Worm (Caenorhabditis elegans) whole organism, mixed stage, embryonic: Measurements from ENCODE around the gene sir-2.1.
A peak's percentile ranks its signal among the peaks of the same experiment; 100 is the strongest.

Source experiments
- bed-3 ChIP-seq: fragments of 200-800 bp; sonication (Bioruptor generic); optimal IDR thresholded peaks from 3 replicates; lab custom pipeline; 2018; ENCODE audit warnings: mild to moderate bottlenecking, missing genetic modification characterization, moderate library complexity, missing compliant biosample characterization
- blmp-1 ChIP-seq: fragments of 150-350 bp; optimal IDR thresholded peaks from 2 replicates; lab custom pipeline; 2014; ENCODE audit warnings: missing biosample characterization, missing genetic modification characterization
- ceh-39 ChIP-seq: fragments of 150-350 bp; optimal IDR thresholded peaks from 2 replicates; lab custom pipeline; 2014; ENCODE audit warnings: missing biosample characterization, missing genetic modification characterization
- ceh-43 ChIP-seq: fragments of 200-800 bp; sonication (Bioruptor generic); optimal IDR thresholded peaks from 2 replicates; lab custom pipeline; 2018; ENCODE audit warnings: mild to moderate bottlenecking, missing genetic modification characterization, moderate library complexity, missing compliant biosample characterization
- ceh-83 ChIP-seq: fragments of 200-800 bp; sonication (Bioruptor generic); optimal IDR thresholded peaks from 2 replicates; lab custom pipeline; 2018; ENCODE audit warnings: mild to moderate bottlenecking, missing genetic modification characterization, missing compliant biosample characterization
- ces-1 ChIP-seq: fragments of 150-350 bp; optimal IDR thresholded peaks from 2 replicates; lab custom pipeline; 2014; ENCODE audit warnings: missing biosample characterization, missing genetic modification reagents, missing genetic modification characterization
- drap-1 ChIP-seq: fragments of 200-800 bp; sonication (Bioruptor generic); optimal IDR thresholded peaks from 3 replicates; lab custom pipeline; 2018; ENCODE audit warnings: mild to moderate bottlenecking, missing genetic modification characterization, missing compliant biosample characterization
- elt-1 ChIP-seq: sonication (generic microtip); optimal IDR thresholded peaks from 2 replicates; lab custom pipeline; 2017; ENCODE audit warnings: missing genetic modification characterization, mild to moderate bottlenecking, missing compliant biosample characterization, antibody characterized with exemption, moderate library complexity, borderline replicate concordance; ENCODE audit not compliant: insufficient read depth
- elt-3 ChIP-seq: fragments of 150-350 bp; optimal IDR thresholded peaks from 2 replicates; lab custom pipeline; 2014; ENCODE audit warnings: missing biosample characterization, missing genetic modification characterization
- flh-1 ChIP-seq: fragments of 200-800 bp; sonication (Bioruptor generic); optimal IDR thresholded peaks from 2 replicates; lab custom pipeline; 2018; ENCODE audit warnings: mild to moderate bottlenecking, missing genetic modification characterization, moderate library complexity, missing compliant biosample characterization
- ham-2 ChIP-seq: fragments of 200-800 bp; sonication (Bioruptor generic); optimal IDR thresholded peaks from 2 replicates; lab custom pipeline; 2018; ENCODE audit warnings: mild to moderate bottlenecking, missing genetic modification characterization, missing compliant biosample characterization
- hlh-1 ChIP-seq: fragments of 150-350 bp; optimal IDR thresholded peaks from 2 replicates; lab custom pipeline; 2014; ENCODE audit warnings: missing biosample characterization, missing genetic modification reagents, missing genetic modification characterization
- lin-13 ChIP-seq: fragments of 150-350 bp; optimal IDR thresholded peaks from 2 replicates; lab custom pipeline; 2014; ENCODE audit warnings: missing biosample characterization, missing genetic modification characterization
- lin-32 ChIP-seq: fragments of 200-800 bp; sonication (Bioruptor generic); optimal IDR thresholded peaks from 2 replicates; lab custom pipeline; 2018; ENCODE audit warnings: mild to moderate bottlenecking, missing genetic modification characterization, missing compliant biosample characterization
- lsy-2 ChIP-seq: fragments of 150-350 bp; optimal IDR thresholded peaks from 2 replicates; lab custom pipeline; 2014; ENCODE audit warnings: missing biosample characterization, missing genetic modification characterization
- mab-5 ChIP-seq: fragments of 150-350 bp; optimal IDR thresholded peaks from 2 replicates; lab custom pipeline; 2014; ENCODE audit warnings: missing biosample characterization, missing genetic modification characterization
- mep-1 ChIP-seq: fragments of 150-350 bp; optimal IDR thresholded peaks from 2 replicates; lab custom pipeline; 2017; ENCODE audit warnings: missing biosample characterization, missing genetic modification reagents, missing genetic modification characterization, inconsistent platforms
- mls-2 ChIP-seq: sonication (generic microtip); optimal IDR thresholded peaks from 2 replicates; lab custom pipeline; 2016; ENCODE audit warnings: mild to moderate bottlenecking, missing genetic modification characterization, moderate library complexity, missing compliant biosample characterization
- nhr-12 ChIP-seq: fragments of 150-350 bp; optimal IDR thresholded peaks from 2 replicates; lab custom pipeline; 2014; ENCODE audit warnings: missing biosample characterization, missing genetic modification characterization
- nhr-2 ChIP-seq: fragments of 150-350 bp; optimal IDR thresholded peaks from 2 replicates; lab custom pipeline; 2014; ENCODE audit warnings: missing biosample characterization, missing genetic modification characterization
- nhr-237 ChIP-seq: fragments of 150-350 bp; optimal IDR thresholded peaks from 2 replicates; lab custom pipeline; 2014; ENCODE audit warnings: missing biosample characterization, missing genetic modification characterization
- nhr-28 ChIP-seq: fragments of 150-350 bp; optimal IDR thresholded peaks from 2 replicates; lab custom pipeline; 2014; ENCODE audit warnings: missing biosample characterization, missing genetic modification characterization
- nhr-76 ChIP-seq: sonication (generic microtip); optimal IDR thresholded peaks from 2 replicates; lab custom pipeline; 2017; ENCODE audit warnings: missing biosample characterization, missing genetic modification characterization
- pha-4 ChIP-seq: fragments of 150-350 bp; optimal IDR thresholded peaks from 2 replicates; lab custom pipeline; 2018; ENCODE audit warnings: missing biosample characterization, missing genetic modification reagents, missing genetic modification characterization
- sem-2 ChIP-seq: fragments of 200-800 bp; sonication (Bioruptor generic); optimal IDR thresholded peaks from 2 replicates; lab custom pipeline; 2018; ENCODE audit warnings: mild to moderate bottlenecking, missing genetic modification characterization, missing compliant biosample characterization
- snpc-4 ChIP-seq: fragments of 150-350 bp; optimal IDR thresholded peaks from 2 replicates; lab custom pipeline; 2014; ENCODE audit warnings: missing biosample characterization, missing genetic modification characterization
- sptf-1 ChIP-seq: sonication (generic microtip); optimal IDR thresholded peaks from 2 replicates; lab custom pipeline; 2017; ENCODE audit warnings: mild to moderate bottlenecking, missing genetic modification characterization, moderate library complexity, missing compliant biosample characterization
- tbx-8 ChIP-seq: fragments of 200-800 bp; sonication (Bioruptor generic); optimal IDR thresholded peaks from 2 replicates; lab custom pipeline; 2018; ENCODE audit warnings: mild to moderate bottlenecking, missing genetic modification characterization, moderate library complexity, missing compliant biosample characterization
- unc-120 ChIP-seq: sonication (generic microtip); optimal IDR thresholded peaks from 2 replicates; lab custom pipeline; 2017; ENCODE audit warnings: missing genetic modification characterization, missing compliant biosample characterization; ENCODE audit not compliant: poor library complexity, severe bottlenecking
- unc-39 ChIP-seq: fragments of 150-350 bp; optimal IDR thresholded peaks from 2 replicates; lab custom pipeline; 2014; ENCODE audit warnings: missing biosample characterization, missing genetic modification characterization
- unc-62 ChIP-seq: fragments of 150-350 bp; optimal IDR thresholded peaks from 2 replicates; lab custom pipeline; 2014; ENCODE audit warnings: missing biosample characterization, missing genetic modification reagents, missing genetic modification characterization
- zip-8 ChIP-seq: fragments of 150-350 bp; optimal IDR thresholded peaks from 2 replicates; lab custom pipeline; 2014; ENCODE audit warnings: missing biosample characterization, missing genetic modification characterization

Gene sir-2.1

DNA sequence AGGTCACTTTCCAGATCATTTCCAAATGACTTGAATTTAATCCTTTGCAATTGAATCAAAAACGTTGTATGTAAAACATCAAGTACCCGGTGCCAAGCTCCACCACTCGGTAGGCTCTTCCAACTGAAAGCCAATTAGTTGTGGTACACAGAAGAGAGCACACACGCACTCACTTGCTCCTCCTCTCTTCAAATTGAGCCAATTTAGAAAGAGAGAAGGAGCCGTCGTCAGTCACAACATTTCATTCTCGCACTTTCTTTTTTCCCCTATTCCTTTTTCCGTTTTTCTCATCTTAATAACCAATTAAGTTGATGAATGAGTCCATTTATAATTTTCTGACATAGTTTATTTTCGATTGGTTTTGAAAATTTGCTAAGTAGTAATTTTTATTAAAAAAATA lies 32.2 kb upstream of the sir-2.1 start:
- TF ChIP-seq elt-1 (tag; lab: Kevin White, UChicago) (no peak), ces-1 (GFP tag; lab: Kevin White, UChicago) (peak; percentile 73)

ce11 chrIV:10396827-10397226 lies 30.8 kb upstream of the sir-2.1 start:
- TF ChIP-seq snpc-4 (tag; lab: Kevin White, UChicago) (no peak), ces-1 (GFP tag; lab: Kevin White, UChicago) (peak; percentile 85), ceh-39 (no peak)
- TF ChIP-seq, all 35 proteins: peak for 1

ce11 chrIV:10394858-10395257 lies 28.8 kb upstream of the sir-2.1 start, which contains the start of gene R10H10.4:
Gene R10H10.4 (minus strand): TSS chrIV:10394958.
- TF ChIP-seq unc-39 (tag; lab: Kevin White, UChicago) (no peak), ham-2 (GFP tag; lab: Kevin White, UChicago) (no peak), nhr-12 (no peak), nhr-76 (tag; lab: Kevin White, UChicago) (no peak), elt-3 (no peak), mab-5 (tag; lab: Kevin White, UChicago) (no peak), nhr-28 (tag; lab: Kevin White, UChicago) (no peak), mls-2 (tag; lab: Kevin White, UChicago) (no peak), snpc-4 (tag; lab: Kevin White, UChicago) (no peak), ceh-83 (no peak), hlh-1 (tag; lab: Kevin White, UChicago) (no peak), unc-62 (GFP tag; lab: Kevin White, UChicago) (no peak), lin-13 (tag; lab: Kevin White, UChicago) (no peak), flh-1 (GFP tag; lab: Kevin White, UChicago) (no peak), blmp-1 (tag; lab: Kevin White, UChicago) (no peak), sem-2 (GFP tag; lab: Kevin White, UChicago) (no peak), lin-32 (no peak), mep-1 (tag; lab: Kevin White, UChicago) (no peak)

ce11 chrIV:10391827-10392226 lies 25.8 kb upstream of the sir-2.1 start, which contains the start of gene spe-26:
Gene spe-26 (minus strand): TSS chrIV:10391927.
- TF ChIP-seq unc-120 (tag; lab: Kevin White, UChicago) = no peak
- TF ChIP-seq blmp-1 (tag; lab: Kevin White, UChicago) = no peak
- TF ChIP-seq drap-1 = no peak
- no peak for TF ChIP-seq snpc-4 (tag; lab: Kevin White, UChicago)
- TF ChIP-seq hlh-1 (tag; lab: Kevin White, UChicago) = no peak
- no peak for TF ChIP-seq elt-1 (tag; lab: Kevin White, UChicago)
- TF ChIP-seq nhr-2 (tag; lab: Kevin White, UChicago) = no peak

ce11 chrIV:10388263-10388662 lies 22.2 kb upstream of the sir-2.1 start, which contains the start of gene R10H10.3:
Gene R10H10.3 (plus strand): TSS chrIV:10388505.
- TF ChIP-seq unc-39 (tag; lab: Kevin White, UChicago) (no peak), elt-1 (tag; lab: Kevin White, UChicago) (no peak), flh-1 (GFP tag; lab: Kevin White, UChicago) (no peak), hlh-1 (tag; lab: Kevin White, UChicago) (no peak), tbx-8 (GFP tag; lab: Kevin White, UChicago) (no peak), zip-8 (tag; lab: Kevin White, UChicago) (no peak), lsy-2 (tag; lab: Kevin White, UChicago) (no peak), snpc-4 (tag; lab: Kevin White, UChicago) (no peak), sptf-1 (tag; lab: Kevin White, UChicago) (no peak), pha-4 (tag; lab: Kevin White, UChicago) (no peak), nhr-237 (no peak), nhr-12 (no peak), ceh-43 (GFP tag; lab: Kevin White, UChicago) (no peak), blmp-1 (tag; lab: Kevin White, UChicago) (no peak), mls-2 (tag; lab: Kevin White, UChicago) (no peak), unc-62 (GFP tag; lab: Kevin White, UChicago) (no peak), nhr-2 (tag; lab: Kevin White, UChicago) (no peak), bed-3 (GFP tag; lab: Kevin White, UChicago) (no peak), unc-120 (tag; lab: Kevin White, UChicago) (no peak)
- TF ChIP-seq, all 35 proteins: peak for 0
